Comparison of ENCODE assay signal across 4 worm cellular contexts in genomic region chrV:11078104-11078724, ce11.
TF ChIP-seq lines count a peak whose summit lies in the region.

Gene act-2, minus strand, starts transcription at chrV:11078154.

TF ChIP-seq in whole organism, L2 larva, 48 proteins besides CTCF, POLR2A, EP300 and RAD21 (continues in another document):
- peak; percentile 55 for TF ChIP-seq snpc-4 (tag; optimal IDR thresholded peaks at IDR 0.05; lab: Kevin White, UChicago)
- TF ChIP-seq crh-2 (tag; optimal IDR thresholded peaks at IDR 0.05; lab: Kevin White, UChicago), result peak; percentile 86
- no peak for TF ChIP-seq lin-39 (tag; optimal IDR thresholded peaks at IDR 0.05; lab: Kevin White, UChicago)
- peak; percentile 84 for TF ChIP-seq nhr-25 (tag; optimal IDR thresholded peaks at IDR 0.05; lab: Kevin White, UChicago)
- no peak for TF ChIP-seq R02D3.7 (tag; optimal IDR thresholded peaks at IDR 0.05; lab: Kevin White, UChicago)
- peak; percentile 20 for TF ChIP-seq nhr-21 (tag; optimal IDR thresholded peaks at IDR 0.05; lab: Kevin White, UChicago)
- peak; percentile 80 for TF ChIP-seq sem-4 (tag; optimal IDR thresholded peaks at IDR 0.05; lab: Kevin White, UChicago)
- no peak for TF ChIP-seq elt-1 (tag; optimal IDR thresholded peaks at IDR 0.05; lab: Kevin White, UChicago)
- TF ChIP-seq F13H6.1 (tag; optimal IDR thresholded peaks at IDR 0.05; lab: Kevin White, UChicago), result peak; percentile 44
- no peak for TF ChIP-seq unc-39 (tag; optimal IDR thresholded peaks at IDR 0.05; lab: Kevin White, UChicago)
- no peak for TF ChIP-seq mbf-1 (tag; optimal IDR thresholded peaks at IDR 0.05; lab: Kevin White, UChicago)
- no peak for TF ChIP-seq dmd-4 (tag; optimal IDR thresholded peaks at IDR 0.05; lab: Kevin White, UChicago)
- TF ChIP-seq nhr-12 (tag; optimal IDR thresholded peaks at IDR 0.05; lab: Kevin White, UChicago), result no peak
- peak in 1 of 2 experiments; percentile 75 for TF ChIP-seq lsy-2 (tag; optimal IDR thresholded peaks at IDR 0.05; lab: Kevin White, UChicago)
- no peak for TF ChIP-seq mdl-1 (tag; optimal IDR thresholded peaks at IDR 0.05; lab: Kevin White, UChicago)
- TF ChIP-seq blmp-1 (tag; optimal IDR thresholded peaks at IDR 0.05; lab: Kevin White, UChicago; ENCODE audit: insufficient read depth), result peak; percentile 57
- TF ChIP-seq fos-1 (tag; optimal IDR thresholded peaks at IDR 0.05; lab: Kevin White, UChicago), result peak; percentile 97
- TF ChIP-seq gmeb-1 (tag; optimal IDR thresholded peaks at IDR 0.05; lab: Kevin White, UChicago), result peak; percentile 69
- TF ChIP-seq lin-13 (GFP tag; optimal IDR thresholded peaks at IDR 0.05; lab: Kevin White, UChicago), result peak; percentile 74
- no peak for TF ChIP-seq unc-62 (GFP tag; optimal IDR thresholded peaks at IDR 0.05; lab: Kevin White, UChicago)
- TF ChIP-seq ceh-82 (tag; optimal IDR thresholded peaks at IDR 0.05; lab: Kevin White, UChicago), result no peak
- TF ChIP-seq ama-1 (optimal IDR thresholded peaks at IDR 0.05; lab: Kevin White, UChicago), result peak; percentile 40
- TF ChIP-seq ztf-1 (GFP tag; conservative IDR thresholded peaks at IDR 0.05; lab: Robert Waterston, UW), result no peak
- TF ChIP-seq skn-1 (tag; optimal IDR thresholded peaks at IDR 0.05; lab: Kevin White, UChicago), result no peak

TF ChIP-seq in whole organism, L4 larva, 104 proteins besides CTCF, POLR2A, EP300 and RAD21 (continues in another document):
- TF ChIP-seq dve-1 (tag; optimal IDR thresholded peaks at IDR 0.05; lab: Kevin White, UChicago; ENCODE audit: insufficient read depth) (peak; percentile 78), mdl-1 (tag; optimal IDR thresholded peaks at IDR 0.05; lab: Kevin White, UChicago) (peak in 1 of 2 experiments; percentile 69), mdt-29 (GFP tag; IDR thresholded peaks at IDR 0.05; lab: Robert Waterston, UW) (0 out of 2 replicates have a peak, but pooled peaks have one; percentile 32), unc-130 (GFP tag; optimal IDR thresholded peaks at IDR 0.05; lab: Kevin White, UChicago) (peak; percentile 21), lsy-2 (tag; optimal IDR thresholded peaks at IDR 0.05; lab: Kevin White, UChicago) (peak in 1 of 2 experiments; percentile 84), lin-15B (tag; optimal IDR thresholded peaks at IDR 0.05; lab: Kevin White, UChicago) (no peak), dpl-1 (GFP tag; optimal IDR thresholded peaks at IDR 0.05; lab: Kevin White, UChicago) (peak; percentile 93), pha-4 (GFP tag; IDR thresholded peaks at IDR 0.05; lab: Robert Waterston, UW) (0 out of 2 replicates have a peak, but pooled peaks have one; percentile 16), pha-4 (tag; optimal IDR thresholded peaks at IDR 0.05; lab: Kevin White, UChicago) (peak; percentile 73), fkh-10 (GFP tag; optimal IDR thresholded peaks at IDR 0.05; lab: Kevin White, UChicago) (peak; percentile 64), nhr-11 (tag; optimal IDR thresholded peaks at IDR 0.05; lab: Kevin White, UChicago) (peak; percentile 45), rbr-2 (tag; optimal IDR thresholded peaks at IDR 0.05; lab: Kevin White, UChicago) (peak; percentile 72), dmd-6 (GFP tag; IDR thresholded peaks at IDR 0.05; lab: Robert Waterston, UW) (peak; percentile 57), pqm-1 (tag; optimal IDR thresholded peaks at IDR 0.05; lab: Kevin White, UChicago) (peak; percentile 71), ces-1 (GFP tag; optimal IDR thresholded peaks at IDR 0.05; lab: Kevin White, UChicago) (no peak), egl-43 (GFP tag; IDR thresholded peaks at IDR 0.05; lab: Robert Waterston, UW) (0 out of 2 replicates have a peak, but pooled peaks have one; percentile 33), hmg-1.1 (GFP tag; IDR thresholded peaks at IDR 0.05; lab: Robert Waterston, UW) (peak; percentile 57; the same call in 1 of the 2 replicates), hlh-11 (tag; optimal IDR thresholded peaks at IDR 0.05; lab: Kevin White, UChicago) (peak; percentile 86), spr-3 (GFP tag; optimal IDR thresholded peaks at IDR 0.05; lab: Kevin White, UChicago) (no peak), nhr-6 (tag; optimal IDR thresholded peaks at IDR 0.05; lab: Kevin White, UChicago) (peak; percentile 61), tra-1 (GFP tag; IDR thresholded peaks at IDR 0.05; lab: Robert Waterston, UW) (0 out of 2 replicates have a peak, but pooled peaks have one; percentile 45), spr-1 (tag; optimal IDR thresholded peaks at IDR 0.05; lab: Kevin White, UChicago) (peak; percentile 37)

TF ChIP-seq in whole organism, late embryonic, 69 proteins besides CTCF, POLR2A, EP300 and RAD21 (continues in another document):
- TF ChIP-seq madf-2 (tag; optimal IDR thresholded peaks at IDR 0.05; lab: Kevin White, UChicago) (no peak), elt-2 (tag; optimal IDR thresholded peaks at IDR 0.05; lab: Kevin White, UChicago) (peak; percentile 91), hlh-30 (tag; optimal IDR thresholded peaks at IDR 0.05; lab: Kevin White, UChicago; ENCODE audit: insufficient read depth) (peak; percentile 8), nhr-232 (tag; optimal IDR thresholded peaks at IDR 0.05; lab: Kevin White, UChicago) (no peak), pha-2 (tag; optimal IDR thresholded peaks at IDR 0.05; lab: Kevin White, UChicago) (no peak), ceh-31 (tag; optimal IDR thresholded peaks at IDR 0.05; lab: Kevin White, UChicago) (peak; percentile 37), C08G9.2 (tag; optimal IDR thresholded peaks at IDR 0.05; lab: Kevin White, UChicago) (no peak), unc-55 (GFP tag; optimal IDR thresholded peaks at IDR 0.05; lab: Kevin White, UChicago) (no peak), nfya-1 (tag; optimal IDR thresholded peaks at IDR 0.05; lab: Kevin White, UChicago) (peak; percentile 40), odd-2 (tag; optimal IDR thresholded peaks at IDR 0.05; lab: Kevin White, UChicago) (no peak), ahr-1 (tag; optimal IDR thresholded peaks at IDR 0.05; lab: Kevin White, UChicago) (no peak), rnt-1 (tag; optimal IDR thresholded peaks at IDR 0.05; lab: Kevin White, UChicago) (peak; percentile 26), ceh-2 (tag; optimal IDR thresholded peaks at IDR 0.05; lab: Kevin White, UChicago) (no peak), unc-42 (tag; optimal IDR thresholded peaks at IDR 0.05; lab: Kevin White, UChicago) (peak; percentile 58), sdc-2 (tag; optimal IDR thresholded peaks at IDR 0.05; lab: Kevin White, UChicago) (no peak), hlh-8 (tag; optimal IDR thresholded peaks at IDR 0.05; lab: Kevin White, UChicago) (no peak), syd-9 (tag; optimal IDR thresholded peaks at IDR 0.05; lab: Kevin White, UChicago) (no peak), ceh-24 (tag; optimal IDR thresholded peaks at IDR 0.05; lab: Kevin White, UChicago) (no peak), nhr-11 (tag; optimal IDR thresholded peaks at IDR 0.05; lab: Kevin White, UChicago) (no peak), ceh-45 (GFP tag; IDR thresholded peaks at IDR 0.05; lab: Robert Waterston, UW) (no peak), gmeb-2 (tag; optimal IDR thresholded peaks at IDR 0.05; lab: Kevin White, UChicago) (no peak), tbx-2 (tag; optimal IDR thresholded peaks at IDR 0.05; lab: Kevin White, UChicago) (peak; percentile 53), ceh-6 (GFP tag; optimal IDR thresholded peaks at IDR 0.05; lab: Kevin White, UChicago) (no peak), unc-86 (tag; optimal IDR thresholded peaks at IDR 0.05; lab: Kevin White, UChicago) (no peak), K09A11.1 (tag; optimal IDR thresholded peaks at IDR 0.05; lab: Kevin White, UChicago; ENCODE audit: insufficient read depth) (no peak), ceh-18 (tag; optimal IDR thresholded peaks at IDR 0.05; lab: Kevin White, UChicago) (peak; percentile 32)

TF ChIP-seq in whole organism, mixed stage, embryonic, 35 proteins besides CTCF, POLR2A, EP300 and RAD21 (continues in another document):
- no peak for TF ChIP-seq bed-3 (GFP tag; optimal IDR thresholded peaks at IDR 0.05; lab: Kevin White, UChicago)
- no peak for TF ChIP-seq sptf-1 (tag; optimal IDR thresholded peaks at IDR 0.05; lab: Kevin White, UChicago)
- no peak for TF ChIP-seq mab-5 (tag; optimal IDR thresholded peaks at IDR 0.05; lab: Kevin White, UChicago)
- TF ChIP-seq zip-8 (tag; optimal IDR thresholded peaks at IDR 0.05; lab: Kevin White, UChicago), result no peak
- no peak for TF ChIP-seq tbx-8 (GFP tag; optimal IDR thresholded peaks at IDR 0.05; lab: Kevin White, UChicago)
- no peak for TF ChIP-seq ceh-43 (GFP tag; optimal IDR thresholded peaks at IDR 0.05; lab: Kevin White, UChicago)
- peak; percentile 64 for TF ChIP-seq lsy-2 (tag; optimal IDR thresholded peaks at IDR 0.05; lab: Kevin White, UChicago)
- TF ChIP-seq elt-3 (tag; optimal IDR thresholded peaks at IDR 0.05; lab: Kevin White, UChicago), result no peak
- peak; percentile 46 for TF ChIP-seq unc-120 (tag; optimal IDR thresholded peaks at IDR 0.05; lab: Kevin White, UChicago; ENCODE audit: poor library complexity, severe bottlenecking)
- TF ChIP-seq nhr-2 (tag; optimal IDR thresholded peaks at IDR 0.05; lab: Kevin White, UChicago), result no peak
- peak; percentile 69 for TF ChIP-seq ces-1 (GFP tag; optimal IDR thresholded peaks at IDR 0.05; lab: Kevin White, UChicago)
- TF ChIP-seq pha-4 (tag; optimal IDR thresholded peaks at IDR 0.05; lab: Kevin White, UChicago), result peak; percentile 76
- no peak for TF ChIP-seq ztf-11 (tag; optimal IDR thresholded peaks at IDR 0.05; lab: Kevin White, UChicago)
- TF ChIP-seq nhr-28 (tag; optimal IDR thresholded peaks at IDR 0.05; lab: Kevin White, UChicago), result no peak
- TF ChIP-seq ceh-83 (GFP tag; optimal IDR thresholded peaks at IDR 0.05; lab: Kevin White, UChicago), result no peak
- TF ChIP-seq unc-62 (GFP tag; optimal IDR thresholded peaks at IDR 0.05; lab: Kevin White, UChicago), result no peak
- TF ChIP-seq flh-1 (GFP tag; optimal IDR thresholded peaks at IDR 0.05; lab: Kevin White, UChicago), result no peak
- TF ChIP-seq lin-32 (GFP tag; optimal IDR thresholded peaks at IDR 0.05; lab: Kevin White, UChicago), result no peak
- no peak for TF ChIP-seq blmp-1 (tag; optimal IDR thresholded peaks at IDR 0.05; lab: Kevin White, UChicago)
- peak; percentile 19 for TF ChIP-seq nhr-237 (tag; optimal IDR thresholded peaks at IDR 0.05; lab: Kevin White, UChicago)
- TF ChIP-seq ceh-39 (tag; optimal IDR thresholded peaks at IDR 0.05; lab: Kevin White, UChicago), result peak; percentile 74
- no peak for TF ChIP-seq ham-2 (GFP tag; optimal IDR thresholded peaks at IDR 0.05; lab: Kevin White, UChicago)
- no peak for TF ChIP-seq unc-39 (tag; optimal IDR thresholded peaks at IDR 0.05; lab: Kevin White, UChicago)
- no peak for TF ChIP-seq nhr-76 (tag; optimal IDR thresholded peaks at IDR 0.05; lab: Kevin White, UChicago)
- no peak for TF ChIP-seq snpc-4 (tag; optimal IDR thresholded peaks at IDR 0.05; lab: Kevin White, UChicago)
- peak; percentile 49 for TF ChIP-seq cnd-1 (tag; optimal IDR thresholded peaks at IDR 0.05; lab: Kevin White, UChicago)
- peak; percentile 79 for TF ChIP-seq mep-1 (tag; optimal IDR thresholded peaks at IDR 0.05; lab: Kevin White, UChicago)
- TF ChIP-seq drap-1 (GFP tag; optimal IDR thresholded peaks at IDR 0.05; lab: Kevin White, UChicago), result no peak
- TF ChIP-seq lin-13 (tag; optimal IDR thresholded peaks at IDR 0.05; lab: Kevin White, UChicago), result peak; percentile 67
- TF ChIP-seq M03D4.4 (tag; optimal IDR thresholded peaks at IDR 0.05; lab: Kevin White, UChicago), result no peak
